Fruit fly (Drosophila melanogaster): ENCODE results near the gene CG13003.
A peak's percentile ranks its signal among the peaks of the same experiment; 100 is the strongest.

CG13003 gene

dm6 chrX:16881015-16881414 lies 4.7 kb upstream of the CG13003 start, which contains the start of gene CG4872 (continued):
- TF ChIP-seq bcd (GFP tag; optimal IDR thresholded peaks at IDR 0.05) (no peak), CG3726 (GFP tag; IDR thresholded peaks at IDR 0.05) (no peak), CG33213 (GFP tag; optimal IDR thresholded peaks at IDR 0.05) (no peak), CG13775 (GFP tag; optimal IDR thresholded peaks at IDR 0.05) (no peak), tin (GFP tag; optimal IDR thresholded peaks at IDR 0.05) (no peak), Dp (GFP tag; optimal IDR thresholded peaks at IDR 0.05) (peak; percentile 20), CG30403 (GFP tag; optimal IDR thresholded peaks at IDR 0.05) (peak; percentile 3), gfzf (GFP tag; optimal IDR thresholded peaks at IDR 0.05) (peak; percentile 44), Lhr (GFP tag; optimal IDR thresholded peaks at IDR 0.05) (no peak)

- peak; percentile 80 for TF ChIP-seq Ets65A (GFP tag)
- TF ChIP-seq CG2712 (tag; optimal IDR thresholded peaks at IDR 0.05), result peak; percentile 7
- peak; percentile 47 for TF ChIP-seq CG10979 (tag; optimal IDR thresholded peaks at IDR 0.05)
- peak; percentile 22 for TF ChIP-seq phol (tag; optimal IDR thresholded peaks at IDR 0.05)
- peak; percentile 3 for TF ChIP-seq Oli (tag; optimal IDR thresholded peaks at IDR 0.05)
- TF ChIP-seq gem (tag; optimal IDR thresholded peaks at IDR 0.05), result peak; percentile 23
- peak; percentile 68 for TF ChIP-seq Med (GFP tag)
- TF ChIP-seq CG17612 (GFP tag; IDR thresholded peaks at IDR 0.05), result no peak
- peak in 1 of 2 experiments; percentile 19 for TF ChIP-seq Pdp1 (GFP tag; optimal IDR thresholded peaks at IDR 0.05)
- TF ChIP-seq Sox100B (GFP tag; optimal IDR thresholded peaks at IDR 0.05), result peak; percentile 15
- no peak for TF ChIP-seq eve (GFP tag; optimal IDR thresholded peaks at IDR 0.05)
- peak; percentile 43 for TF ChIP-seq sens (GFP tag)
- no peak for TF ChIP-seq lbe (GFP tag; optimal IDR thresholded peaks at IDR 0.05)
- TF ChIP-seq mirr (GFP tag; optimal IDR thresholded peaks at IDR 0.05), result no peak
- peak; percentile 23 for TF ChIP-seq CG14710 (tag; optimal IDR thresholded peaks at IDR 0.05)
- TF ChIP-seq CG18262 (tag; optimal IDR thresholded peaks at IDR 0.05), result peak; percentile 18
- TF ChIP-seq CG4424 (GFP tag; optimal IDR thresholded peaks at IDR 0.05), result peak; percentile 1
- TF ChIP-seq CG2678 (tag; optimal IDR thresholded peaks at IDR 0.05), result no peak
- peak; percentile 13; the same call in 1 of the 2 replicates for TF ChIP-seq Xrp1 (GFP tag; IDR thresholded peaks at IDR 0.05)
- TF ChIP-seq CG14050 (GFP tag; IDR thresholded peaks at IDR 0.05), result no peak
- TF ChIP-seq CG33557 (GFP tag; optimal IDR thresholded peaks at IDR 0.05), result no peak
Measured at dm6 chrX:16880013-16880412, 3.7 kb upstream of the CG13003 start.

dm6 chrX:16874671-16875070 lies 1.7 kb downstream of the CG13003 start:
- TF ChIP-seq Dfd (GFP tag; optimal IDR thresholded peaks at IDR 0.05) (no peak), E2f2 (GFP tag; IDR thresholded peaks at IDR 0.05) (peak; percentile 37; the same call in 1 of the 2 replicates), Jarid2 (GFP tag; optimal IDR thresholded peaks at IDR 0.05) (peak; percentile 43), CG3838 (GFP tag; optimal IDR thresholded peaks at IDR 0.05) (no peak), Myb (GFP tag; optimal IDR thresholded peaks at IDR 0.05) (peak; percentile 33), CG8290 (GFP tag; optimal IDR thresholded peaks at IDR 0.05) (no peak), CG8290 (tag; optimal IDR thresholded peaks at IDR 0.05) (peak in 1 of 2 experiments; percentile 3), CG13624 (GFP tag; optimal IDR thresholded peaks at IDR 0.05) (no peak), pfk (GFP tag; optimal IDR thresholded peaks at IDR 0.05) (peak; percentile 92), CG13287 (GFP tag; IDR thresholded peaks at IDR 0.05; ENCODE audit: partially characterized antibody) (peak; percentile 10; the same call in 1 of the 2 replicates), CG11456 (GFP tag; IDR thresholded peaks at IDR 0.05) (0 out of 3 replicates have a peak, but pooled peaks have one; percentile 38), Deaf1 (tag; optimal IDR thresholded peaks at IDR 0.05) (peak; percentile 24), chinmo (GFP tag; IDR thresholded peaks at IDR 0.05; ENCODE audit: partially characterized antibody) (peak; percentile 82; the same call in 1 of the 4 replicates)
